Worm (Caenorhabditis elegans): ENCODE measurements around the gene npax-1.

DNA sequence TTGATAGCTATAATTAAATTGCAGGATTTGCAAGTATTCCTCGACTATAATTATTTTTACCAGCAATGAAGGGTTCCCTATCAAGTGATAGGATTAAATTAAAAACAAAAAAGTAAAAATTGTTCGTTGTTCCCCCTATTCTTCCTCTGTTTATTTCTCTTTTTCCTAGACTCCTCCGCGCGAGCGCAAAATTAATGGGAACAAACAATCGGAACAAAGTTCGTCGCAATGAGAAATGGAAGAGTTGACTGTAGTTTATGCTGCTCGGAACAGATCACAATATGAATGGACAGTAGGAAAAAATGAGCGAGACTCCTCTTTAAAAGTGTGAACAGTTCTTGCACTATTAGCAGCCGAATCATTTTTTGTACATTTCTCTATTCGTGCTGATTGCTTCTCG, 9.6 kb upstream of the npax-1 start:
- TF ChIP-seq elt-1 (tag; optimal IDR thresholded peaks at IDR 0.05) (no peak), egl-5 (tag; optimal IDR thresholded peaks at IDR 0.05) (no peak), unc-62 (GFP tag; optimal IDR thresholded peaks at IDR 0.05) (no peak), nhr-11 (tag; optimal IDR thresholded peaks at IDR 0.05) (no peak), unc-39 (tag; optimal IDR thresholded peaks at IDR 0.05) (no peak), nhr-28 (tag; optimal IDR thresholded peaks at IDR 0.05) (no peak), lin-15B (tag; optimal IDR thresholded peaks at IDR 0.05) (no peak), sea-2 (GFP tag; optimal IDR thresholded peaks at IDR 0.05) (no peak), nhr-12 (tag; optimal IDR thresholded peaks at IDR 0.05) (no peak), fkh-10 (GFP tag; optimal IDR thresholded peaks at IDR 0.05) (no peak), lin-39 (tag; optimal IDR thresholded peaks at IDR 0.05) (no peak)

All from whole organism, L3 larva.